Fruit fly (Drosophila melanogaster) whole organism, embryonic: ENCODE data around the gene RpS3.
A peak's percentile ranks its signal among the peaks of the same experiment; 100 is the strongest.

Experiments used
- Abd-B ChIP-seq: fragments of 200-800 bp; sonication (Bioruptor generic); optimal IDR thresholded peaks from 2 replicates; lab custom pipeline; 2018; ENCODE audit warnings: missing biosample characterization, mild to moderate bottlenecking, missing genetic modification characterization, moderate library complexity
- Antp ChIP-seq: fragments of 200-800 bp; sonication (Bioruptor generic); optimal IDR thresholded peaks from 3 replicates; lab custom pipeline; 2016; ENCODE audit warnings: missing biosample characterization, missing genetic modification characterization
- B-H2 ChIP-seq: fragments of 200-800 bp; sonication (Bioruptor generic); optimal IDR thresholded peaks from 2 replicates; lab custom pipeline; 2018; ENCODE audit warnings: missing biosample characterization, mild to moderate bottlenecking, missing genetic modification characterization
- CG10979 ChIP-seq: fragments of 200-800 bp; sonication (Bioruptor generic); optimal IDR thresholded peaks from 2 replicates; lab custom pipeline; 2018; ENCODE audit warnings: missing biosample characterization, mild to moderate bottlenecking, missing genetic modification characterization, moderate library complexity
- CG12299 ChIP-seq: fragments of 200-800 bp; sonication (Bioruptor generic); optimal IDR thresholded peaks from 2 replicates; lab custom pipeline; 2018; ENCODE audit warnings: missing biosample characterization, mild to moderate bottlenecking, missing genetic modification characterization
- CG13287 ChIP-seq: fragments of 200-800 bp; sonication (Bioruptor generic); IDR thresholded peaks from 2 replicates; pipeline ENCODE4 v1.3.6; 2022; ENCODE audit warnings: missing biosample characterization, missing genetic modification characterization; ENCODE audit not compliant: partially characterized antibody
- CG1529 ChIP-seq: fragments of 200-800 bp; sonication (Bioruptor generic); optimal IDR thresholded peaks from 3 replicates; lab custom pipeline; 2018; ENCODE audit warnings: missing biosample characterization, missing genetic modification characterization
- CG16813 ChIP-seq: fragments of 200-800 bp; sonication (Bioruptor generic); IDR thresholded peaks from 3 replicates; pipeline ENCODE4 v1.3.6; 2022; ENCODE audit warnings: missing biosample characterization, missing genetic modification characterization; ENCODE audit not compliant: partially characterized antibody
- CG16815 ChIP-seq: fragments of 200-800 bp; sonication (Bioruptor generic); optimal IDR thresholded peaks from 3 replicates; lab custom pipeline; 2017; ENCODE audit warnings: missing biosample characterization, mild to moderate bottlenecking, missing genetic modification characterization
- CG17186 ChIP-seq: fragments of 200-800 bp; sonication (Bioruptor generic); optimal IDR thresholded peaks from 3 replicates; lab custom pipeline; 2017; ENCODE audit warnings: missing biosample characterization, missing genetic modification reagents, missing genetic modification characterization
- CG1832 ChIP-seq: fragments of 200-800 bp; sonication (Bioruptor generic); optimal IDR thresholded peaks from 2 replicates; lab custom pipeline; 2017; ENCODE audit warnings: missing biosample characterization, mild to moderate bottlenecking, missing genetic modification characterization, inconsistent platforms
- CG18476 ChIP-seq: fragments of 200-800 bp; sonication (Bioruptor generic); optimal IDR thresholded peaks from 2 replicates; lab custom pipeline; 2016; ENCODE audit warnings: missing biosample characterization, mild to moderate bottlenecking, missing genetic modification characterization
- CG18599 ChIP-seq: fragments of 200-800 bp; sonication (Bioruptor generic); optimal IDR thresholded peaks from 3 replicates; lab custom pipeline; 2017; ENCODE audit warnings: missing biosample characterization, missing genetic modification characterization, mild to moderate bottlenecking, moderate library complexity, missing genetic modification reagents
- CG2875 ChIP-seq: fragments of 200-800 bp; sonication (Bioruptor generic); optimal IDR thresholded peaks from 2 replicates; lab custom pipeline; 2017; ENCODE audit warnings: missing biosample characterization, mild to moderate bottlenecking, missing genetic modification characterization, missing genetic modification reagents
- CG3065 ChIP-seq: fragments of 200-800 bp; sonication (Bioruptor generic); optimal IDR thresholded peaks from 2 replicates; lab custom pipeline; 2016; ENCODE audit warnings: missing biosample characterization, missing genetic modification characterization
- CG32532 ChIP-seq: fragments of 200-800 bp; sonication (Bioruptor generic); IDR thresholded peaks from 2 replicates; pipeline ENCODE4 v1.3.6; 2022; ENCODE audit warnings: missing biosample characterization, missing genetic modification characterization
- CG32767 ChIP-seq: fragments of 200-800 bp; sonication (Bioruptor generic); IDR thresholded peaks from 2 replicates; pipeline ENCODE4 v1.3.6; 2022; ENCODE audit warnings: missing biosample characterization, missing genetic modification characterization
- CG3838 ChIP-seq: fragments of 200-800 bp; sonication (Bioruptor generic); optimal IDR thresholded peaks from 3 replicates; lab custom pipeline; 2016; ENCODE audit warnings: missing biosample characterization, missing genetic modification characterization
- CG4360 ChIP-seq: fragments of 200-800 bp; sonication (Bioruptor generic); IDR thresholded peaks from 2 replicates; pipeline ENCODE4 v1.3.6; 2022; ENCODE audit warnings: missing biosample characterization, missing genetic modification characterization
- CG7357 ChIP-seq: fragments of 200-800 bp; sonication (Bioruptor generic); IDR thresholded peaks from 3 replicates; pipeline ENCODE4 v1.3.6; 2022; ENCODE audit warnings: missing biosample characterization, missing genetic modification characterization
- CG7987 ChIP-seq: fragments of 200-800 bp; sonication (Bioruptor generic); optimal IDR thresholded peaks from 2 replicates; lab custom pipeline; 2018; ENCODE audit warnings: missing biosample characterization, mild to moderate bottlenecking, missing genetic modification characterization, moderate library complexity
- CG8281 ChIP-seq: fragments of 200-800 bp; sonication (Bioruptor generic); optimal IDR thresholded peaks from 2 replicates; lab custom pipeline; 2018; ENCODE audit warnings: missing biosample characterization, mild to moderate bottlenecking, missing genetic modification characterization, moderate library complexity
- CG8290 ChIP-seq, 3 experiments: fragments of 200-800 bp; sonication (Bioruptor generic); optimal IDR thresholded peaks; 2 replicates each; lab custom pipeline; 2016 to 2019; ENCODE audit warnings: missing biosample characterization in 3 of 3, missing genetic modification characterization in 3 of 3, mild to moderate bottlenecking in 2 of 3, moderate library complexity in 1 of 3
- CG8359 ChIP-seq: fragments of 200-800 bp; sonication (Bioruptor generic); optimal IDR thresholded peaks from 2 replicates; lab custom pipeline; 2017; ENCODE audit warnings: missing biosample characterization, mild to moderate bottlenecking, missing genetic modification characterization, borderline replicate concordance
- CG9437 ChIP-seq: fragments of 200-800 bp; sonication (Bioruptor generic); optimal IDR thresholded peaks from 2 replicates; lab custom pipeline; 2018; ENCODE audit warnings: missing biosample characterization, mild to moderate bottlenecking, missing genetic modification characterization
- Camta ChIP-seq: fragments of 200-800 bp; sonication (Bioruptor generic); optimal IDR thresholded peaks from 2 replicates; lab custom pipeline; 2016; ENCODE audit warnings: missing biosample characterization, missing genetic modification characterization
- D ChIP-seq, 2 experiments: fragments of 200-800 bp in 1 of 2; fragments of >200 bp in 1 of 2; sonication (Bioruptor generic) in 1 of 2; optimal IDR thresholded peaks; 2 replicates in 1 of 2; 3 replicates in 1 of 2; lab custom pipeline; 2017; ENCODE audit warnings: mild to moderate bottlenecking in 1 of 2, missing biosample characterization in 1 of 2, missing genetic modification characterization in 1 of 2, missing genetic modification reagents in 1 of 2
- Drgx ChIP-seq: fragments of 200-800 bp; sonication (Bioruptor generic); IDR thresholded peaks from 2 replicates; pipeline ENCODE4 v1.3.6; 2022; ENCODE audit warnings: missing biosample characterization, missing genetic modification characterization
- Ets65A ChIP-seq: fragments of 200-800 bp; sonication (Bioruptor generic); peaks from one replicate; lab custom pipeline; 2016; ENCODE audit warnings: missing biosample characterization, missing genetic modification characterization
- Hr39 ChIP-seq: fragments of >200 bp; optimal IDR thresholded peaks from 2 replicates; lab custom pipeline; 2017
- Sox102F ChIP-seq: fragments of 200-800 bp; sonication (Bioruptor generic); optimal IDR thresholded peaks from 2 replicates; lab custom pipeline; 2018; ENCODE audit warnings: missing biosample characterization, mild to moderate bottlenecking, missing genetic modification characterization, moderate library complexity
- Taf1 ChIP-seq: fragments of 200-800 bp; sonication (Bioruptor generic); IDR thresholded peaks from 2 replicates; pipeline ENCODE4 v1.3.6; 2022; ENCODE audit warnings: missing biosample characterization, missing genetic modification characterization
- abd-A ChIP-seq: fragments of 200-800 bp; sonication (Bioruptor generic); optimal IDR thresholded peaks from 3 replicates; lab custom pipeline; 2019; ENCODE audit warnings: missing biosample characterization, mild to moderate bottlenecking, missing genetic modification characterization, moderate library complexity
- bsh ChIP-seq, 2 experiments: fragments of 200-800 bp; sonication (Bioruptor generic); optimal IDR thresholded peaks; 2 replicates each; lab custom pipeline; 2017 to 2018; ENCODE audit warnings: mild to moderate bottlenecking in 2 of 2, missing biosample characterization in 2 of 2, missing genetic modification characterization in 2 of 2, moderate library complexity in 1 of 2
- ci ChIP-seq: fragments of 200-800 bp; sonication (Bioruptor generic); IDR thresholded peaks from 3 replicates; pipeline ENCODE4 v1.3.6; 2022; ENCODE audit warnings: missing biosample characterization, missing genetic modification characterization
- danr ChIP-seq: fragments of 200-800 bp; sonication (Bioruptor generic); IDR thresholded peaks from 2 replicates; pipeline ENCODE4 v1.3.6; 2022; ENCODE audit warnings: missing biosample characterization, missing genetic modification characterization
- dimm ChIP-seq: fragments of 200-800 bp; sonication (Bioruptor generic); IDR thresholded peaks from 2 replicates; pipeline ENCODE4 v1.3.6; 2022; ENCODE audit warnings: missing biosample characterization, missing genetic modification characterization
- emc ChIP-seq: fragments of 200-800 bp; sonication (Bioruptor generic); optimal IDR thresholded peaks from 2 replicates; lab custom pipeline; 2016; ENCODE audit warnings: missing biosample characterization, missing genetic modification characterization
- hth ChIP-seq: fragments of >200 bp; optimal IDR thresholded peaks from 2 replicates; lab custom pipeline; 2017; ENCODE audit warnings: inconsistent platforms
- jing ChIP-seq: fragments of 200-800 bp; sonication (Bioruptor generic); optimal IDR thresholded peaks from 2 replicates; lab custom pipeline; 2018; ENCODE audit warnings: missing biosample characterization, mild to moderate bottlenecking, missing genetic modification characterization
- lola ChIP-seq, 3 experiments: fragments of >200 bp in 2 of 3; fragments of 200-800 bp in 1 of 3; sonication (Bioruptor generic) in 1 of 3; optimal IDR thresholded peaks; 2 replicates each; lab custom pipeline; 2017 to 2019; ENCODE audit warnings: missing biosample characterization in 3 of 3, missing genetic modification characterization in 3 of 3, mild to moderate bottlenecking in 1 of 3, moderate library complexity in 1 of 3
- luna ChIP-seq: fragments of 200-800 bp; sonication (Bioruptor generic); optimal IDR thresholded peaks from 2 replicates; lab custom pipeline; 2016; ENCODE audit warnings: missing biosample characterization, missing genetic modification characterization
- oc ChIP-seq: fragments of 200-800 bp; sonication (Bioruptor generic); optimal IDR thresholded peaks from 2 replicates; lab custom pipeline; 2018; ENCODE audit warnings: missing biosample characterization, mild to moderate bottlenecking, missing genetic modification characterization, moderate library complexity
- odd ChIP-seq: fragments of 200-800 bp; sonication (Bioruptor generic); optimal IDR thresholded peaks from 2 replicates; lab custom pipeline; 2017; ENCODE audit warnings: missing biosample characterization, mild to moderate bottlenecking, missing genetic modification characterization
- pzg ChIP-seq: fragments of 200-800 bp; sonication (Bioruptor generic); optimal IDR thresholded peaks from 3 replicates; lab custom pipeline; 2018; ENCODE audit warnings: missing biosample characterization, mild to moderate bottlenecking, missing genetic modification characterization, moderate library complexity
- scrt ChIP-seq: fragments of 200-800 bp; sonication (Bioruptor generic); optimal IDR thresholded peaks from 2 replicates; lab custom pipeline; 2018; ENCODE audit warnings: missing biosample characterization, mild to moderate bottlenecking, missing genetic modification characterization, moderate library complexity
- seq ChIP-seq: fragments of 200-800 bp; sonication (Bioruptor generic); IDR thresholded peaks from 2 replicates; pipeline ENCODE4 v1.3.6; 2022; ENCODE audit warnings: missing biosample characterization, missing genetic modification characterization
- tin ChIP-seq: fragments of 200-800 bp; sonication (Bioruptor generic); optimal IDR thresholded peaks from 3 replicates; lab custom pipeline; 2016; ENCODE audit warnings: missing biosample characterization, missing genetic modification characterization

Gene RpS3

DNA sequence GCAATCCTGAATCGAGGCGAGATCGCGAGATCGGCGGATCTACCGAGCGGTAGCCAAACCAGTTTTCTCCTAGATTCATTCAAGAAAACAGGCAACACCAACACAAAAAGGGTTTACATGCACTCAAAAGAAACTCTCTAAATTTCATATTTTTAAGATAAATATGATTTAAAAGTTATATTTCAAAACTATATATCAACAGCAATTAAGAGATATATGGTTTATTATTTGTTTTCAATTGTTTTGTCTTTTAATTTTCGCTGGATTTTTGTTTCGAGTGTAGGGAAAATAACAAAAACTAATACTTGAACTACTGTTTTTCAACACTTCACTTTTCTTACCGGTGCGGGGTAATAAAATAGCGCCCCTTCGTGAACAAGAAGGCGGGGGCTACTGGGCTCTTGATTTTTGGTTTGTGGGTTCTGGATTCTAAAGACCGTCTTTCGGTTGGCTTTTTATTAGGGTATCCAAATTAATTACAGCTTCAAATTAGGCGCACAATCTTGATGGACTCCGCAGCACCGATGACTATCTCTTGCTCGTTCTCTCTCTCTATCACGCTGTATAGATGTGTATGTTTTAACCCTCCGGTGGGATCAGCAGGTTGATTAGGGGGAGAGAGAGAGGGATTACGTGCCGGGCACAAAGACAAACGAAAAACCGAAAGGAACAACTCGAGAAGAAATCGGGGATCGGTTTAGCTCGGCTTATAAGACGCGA, 13.4 kb upstream of the RpS3 start (continued):
- TF ChIP-seq jing: no peak
- TF ChIP-seq CG1529 (GFP tag; lab: Kevin White, UChicago): peak; percentile 17
- TF ChIP-seq scrt: no peak
- TF ChIP-seq Taf1: no peak
- TF ChIP-seq D (optimal IDR thresholded peaks at IDR 0.05; lab: Kevin White, UChicago): no peak
- TF ChIP-seq D (GFP tag; optimal IDR thresholded peaks at IDR 0.05; lab: Kevin White, UChicago): peak; percentile 33
- TF ChIP-seq CG3838: no peak
- TF ChIP-seq CG17186 (GFP tag; lab: Kevin White, UChicago): no peak
- no peak for TF ChIP-seq CG3065
- peak; percentile 0 for TF ChIP-seq CG8290 (GFP tag; optimal IDR thresholded peaks at IDR 0.05; lab: Kevin White, UChicago)
- TF ChIP-seq CG8290 (tag; optimal IDR thresholded peaks at IDR 0.05; lab: Kevin White, UChicago): no peak
- TF ChIP-seq CG32532 (GFP tag; lab: Robert Waterston, UW): no peak
- TF ChIP-seq CG7357 (GFP tag; lab: Robert Waterston, UW): no peak
- TF ChIP-seq Abd-B (GFP tag; lab: Kevin White, UChicago): no peak
- no peak for TF ChIP-seq Ets65A (GFP tag; lab: Kevin White, UChicago)
- TF ChIP-seq CG8281 (tag; lab: Kevin White, UChicago): no peak
- no peak for TF ChIP-seq dimm (GFP tag; lab: Robert Waterston, UW)
- TF ChIP-seq CG7987 (GFP tag; lab: Kevin White, UChicago): no peak
- no peak for TF ChIP-seq Antp
- TF ChIP-seq CG4360: 0 out of 2 replicates have a peak, but pooled peaks have one; percentile 33
- no peak for TF ChIP-seq pzg (GFP tag; lab: Kevin White, UChicago)
- peak; percentile 44 for TF ChIP-seq CG8359 (GFP tag; lab: Kevin White, UChicago)
- peak; percentile 48 for TF ChIP-seq CG16815
- no peak for TF ChIP-seq danr (GFP tag; lab: Robert Waterston, UW)
- TF ChIP-seq oc (tag; lab: Kevin White, UChicago): no peak
- peak; percentile 70 for TF ChIP-seq Drgx (GFP tag; lab: Robert Waterston, UW)
- TF ChIP-seq CG2875 (GFP tag; lab: Kevin White, UChicago): no peak
- TF ChIP-seq CG13287 (GFP tag; lab: Robert Waterston, UW): no peak
- TF ChIP-seq lola (GFP tag; optimal IDR thresholded peaks at IDR 0.05; lab: Kevin White, UChicago): peak in 1 of 3 experiments; percentile 80
- TF ChIP-seq bsh (GFP tag; optimal IDR thresholded peaks at IDR 0.05; lab: Kevin White, UChicago): peak; percentile 26 to 63
- no peak for TF ChIP-seq seq
- TF ChIP-seq B-H2 (GFP tag; lab: Kevin White, UChicago): no peak
- TF ChIP-seq CG16813 (GFP tag; lab: Robert Waterston, UW): no peak
- no peak for TF ChIP-seq abd-A
- TF ChIP-seq odd (GFP tag; lab: Kevin White, UChicago): peak; percentile 16
- TF ChIP-seq CG10979: peak; percentile 77
- TF ChIP-seq Camta: no peak
- 0 out of 2 replicates have a peak, but pooled peaks have one; percentile 15 for TF ChIP-seq CG32767 (GFP tag; lab: Robert Waterston, UW)
- no peak for TF ChIP-seq hth
- TF ChIP-seq CG9437 (GFP tag; lab: Kevin White, UChicago): peak; percentile 2
- TF ChIP-seq Hr39 (lab: Kevin White, UChicago): no peak
- no peak for TF ChIP-seq emc (GFP tag; lab: Kevin White, UChicago)
- TF ChIP-seq CG12299: no peak
- TF ChIP-seq CG18599 (GFP tag; lab: Kevin White, UChicago): no peak
- TF ChIP-seq CG18476 (GFP tag; lab: Kevin White, UChicago): no peak
- no peak for TF ChIP-seq luna (GFP tag; lab: Kevin White, UChicago)
- peak; percentile 28 for TF ChIP-seq tin (GFP tag; lab: Kevin White, UChicago)
- TF ChIP-seq ci (GFP tag; lab: Robert Waterston, UW): no peak
- no peak for TF ChIP-seq Sox102F (GFP tag; lab: Kevin White, UChicago)
- no peak for TF ChIP-seq CG1832 (GFP tag; lab: Kevin White, UChicago)
